Fruit fly (Drosophila melanogaster) whole organism: Measurements from ENCODE around the gene PIG-K.

ENCODE experiments used
- CG8478 ChIP-seq: fragments of >200 bp; optimal IDR thresholded peaks from 2 replicates; lab custom pipeline; 2018; ENCODE audit warnings: inconsistent platforms
- Dll ChIP-seq: fragments of >200 bp; optimal IDR thresholded peaks from 2 replicates; lab custom pipeline; 2017
- EcR ChIP-seq, 2 experiments: fragments of >200 bp; optimal IDR thresholded peaks; 2 replicates each; lab custom pipeline; 2017; ENCODE audit warnings: missing biosample characterization in 2 of 2, missing genetic modification characterization in 2 of 2, missing genetic modification reagents in 2 of 2
- pan ChIP-seq: fragments of >200 bp; optimal IDR thresholded peaks from 2 replicates; lab custom pipeline; 2017
- psq ChIP-seq: fragments of >200 bp; optimal IDR thresholded peaks from 2 replicates; lab custom pipeline; 2017
- usp ChIP-seq: fragments of >200 bp; optimal IDR thresholded peaks from 2 replicates; lab custom pipeline; 2017; ENCODE audit warnings: missing biosample characterization, missing genetic modification characterization, mixed read lengths

The PIG-K gene

dm6 chrX:1975879-1976601, 33.1 kb downstream of the PIG-K start:
- TF ChIP-seq CG8478 (lab: Kevin White, UChicago) (no peak), EcR (GFP tag; optimal IDR thresholded peaks at IDR 0.05; lab: Kevin White, UChicago) (peak in 1 of 2 experiments; percentile 97), Dll (peak; percentile 22)

dm6 chrX:1972150-1972549, 37.0 kb downstream of the PIG-K start:
- TF ChIP-seq CG8478 (lab: Kevin White, UChicago) (no peak), Dll (peak; percentile 30)

DNA sequence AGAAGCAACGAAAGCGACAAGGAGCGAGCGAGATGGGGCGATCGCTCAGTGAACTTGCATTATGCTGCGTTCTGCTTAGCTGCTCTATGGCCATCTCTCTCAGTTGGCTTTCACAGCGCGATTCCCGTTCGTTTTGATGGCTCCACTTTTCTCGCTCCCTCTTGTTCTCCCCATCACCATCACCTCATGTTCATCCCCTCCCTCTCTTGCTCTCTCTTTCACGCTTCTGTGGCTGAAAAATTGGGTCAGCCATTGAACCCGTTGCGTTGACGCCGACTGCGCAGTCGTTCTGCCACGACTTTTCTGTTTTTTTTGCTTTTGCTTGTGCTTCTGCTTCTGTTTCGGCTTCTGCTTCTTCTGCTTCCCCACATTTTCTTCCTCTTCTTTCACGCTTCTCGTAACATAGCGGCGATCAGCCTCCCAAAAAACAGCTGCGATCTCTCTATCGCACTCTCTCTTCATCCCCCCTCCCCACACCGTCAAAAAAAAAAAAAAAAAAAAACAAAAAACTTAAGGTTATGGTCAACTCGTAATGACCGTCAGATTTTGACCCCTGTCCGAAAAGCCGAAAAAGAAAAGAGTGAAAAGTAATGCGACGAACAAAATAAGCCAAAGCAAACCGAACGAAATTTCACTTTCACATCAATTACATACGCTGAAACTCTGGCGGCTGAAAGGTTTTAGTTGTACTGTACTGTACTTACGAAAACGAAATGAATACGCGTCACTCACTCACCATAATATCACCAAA, 38.4 kb downstream of the PIG-K start:
- no peak for TF ChIP-seq psq
- TF ChIP-seq Dll = no peak
- peak; percentile 20 for TF ChIP-seq CG8478 (lab: Kevin White, UChicago)
- TF ChIP-seq EcR (GFP tag; optimal IDR thresholded peaks at IDR 0.05; lab: Kevin White, UChicago) = peak; percentile 78 to 83
- no peak for TF ChIP-seq pan (lab: Kevin White, UChicago)
- no peak for TF ChIP-seq usp

- TF ChIP-seq EcR (GFP tag; optimal IDR thresholded peaks at IDR 0.05; lab: Kevin White, UChicago) (no peak), CG8478 (lab: Kevin White, UChicago) (no peak), psq (no peak), pan (lab: Kevin White, UChicago) (no peak), Dll (no peak), usp (no peak)
These were observed 39.2 kb downstream of the PIG-K start for dm6 chrX:1969775-1970574.

dm6 chrX:1968581-1969258, 40.4 kb downstream of the PIG-K start:
- no peak for TF ChIP-seq pan (lab: Kevin White, UChicago)
- TF ChIP-seq psq = no peak
- no peak for TF ChIP-seq usp
- TF ChIP-seq Dll = no peak
- no peak for TF ChIP-seq CG8478 (lab: Kevin White, UChicago)
- TF ChIP-seq EcR (GFP tag; optimal IDR thresholded peaks at IDR 0.05; lab: Kevin White, UChicago) = peak in 1 of 2 experiments; percentile 90

DNA sequence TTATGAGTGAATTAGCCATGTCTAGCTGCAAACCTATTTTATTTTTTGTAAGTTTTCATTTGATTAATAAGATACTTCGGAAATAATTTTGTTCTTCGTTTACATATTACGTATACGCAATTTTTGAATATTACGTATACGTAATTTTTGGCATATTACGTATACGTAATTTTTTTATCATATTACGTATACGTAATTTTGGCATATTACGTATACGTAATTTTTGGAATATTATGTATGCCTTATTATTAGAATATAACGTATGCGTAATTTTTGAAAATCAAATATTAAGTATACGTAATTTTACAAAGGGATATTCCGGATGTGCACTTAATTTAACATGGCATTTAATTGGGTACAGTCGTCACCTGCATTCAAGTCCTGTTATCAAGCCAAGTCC, 41.0 kb downstream of the PIG-K start:
- TF ChIP-seq usp (no peak), psq (no peak), EcR (GFP tag; optimal IDR thresholded peaks at IDR 0.05; lab: Kevin White, UChicago) (no peak), CG8478 (lab: Kevin White, UChicago) (no peak)

DNA sequence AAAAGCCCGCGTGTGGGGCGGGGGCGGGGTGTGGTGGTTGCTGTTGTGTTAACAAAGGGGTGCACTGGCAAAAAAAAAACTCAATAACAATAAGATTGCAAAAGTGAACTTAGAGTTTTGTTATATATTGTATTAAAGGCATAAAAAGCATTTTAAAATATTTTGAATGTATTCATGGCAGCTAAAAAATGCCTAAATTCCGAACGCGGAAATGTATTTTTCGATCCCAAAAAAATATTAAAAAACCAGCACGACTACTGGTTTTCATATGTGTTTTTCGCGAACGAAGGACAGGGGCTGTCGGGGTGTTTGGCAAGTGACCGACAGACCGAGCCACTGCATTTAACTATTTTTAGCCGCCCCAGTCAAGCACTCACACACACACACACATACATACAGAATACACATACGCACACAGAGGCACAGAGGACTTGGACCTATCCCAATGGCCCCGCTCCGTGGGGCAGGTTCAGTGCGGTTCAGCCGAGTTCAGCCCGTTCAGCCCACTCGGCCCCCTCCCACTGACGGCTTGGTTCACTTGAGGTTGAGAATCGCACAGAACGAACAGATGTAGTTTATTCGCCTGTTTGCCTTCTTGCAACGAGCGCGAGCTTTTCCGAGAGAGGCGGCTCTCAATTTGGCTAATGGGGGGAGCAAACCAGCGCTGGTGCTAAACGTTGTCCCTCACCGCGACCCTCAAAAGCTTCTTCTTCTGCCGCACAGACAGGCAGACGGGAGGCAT, 42.2 kb downstream of the PIG-K start:
- TF ChIP-seq CG8478 (lab: Kevin White, UChicago) (no peak), EcR (GFP tag; optimal IDR thresholded peaks at IDR 0.05; lab: Kevin White, UChicago) (peak in 1 of 2 experiments; percentile 84)

DNA sequence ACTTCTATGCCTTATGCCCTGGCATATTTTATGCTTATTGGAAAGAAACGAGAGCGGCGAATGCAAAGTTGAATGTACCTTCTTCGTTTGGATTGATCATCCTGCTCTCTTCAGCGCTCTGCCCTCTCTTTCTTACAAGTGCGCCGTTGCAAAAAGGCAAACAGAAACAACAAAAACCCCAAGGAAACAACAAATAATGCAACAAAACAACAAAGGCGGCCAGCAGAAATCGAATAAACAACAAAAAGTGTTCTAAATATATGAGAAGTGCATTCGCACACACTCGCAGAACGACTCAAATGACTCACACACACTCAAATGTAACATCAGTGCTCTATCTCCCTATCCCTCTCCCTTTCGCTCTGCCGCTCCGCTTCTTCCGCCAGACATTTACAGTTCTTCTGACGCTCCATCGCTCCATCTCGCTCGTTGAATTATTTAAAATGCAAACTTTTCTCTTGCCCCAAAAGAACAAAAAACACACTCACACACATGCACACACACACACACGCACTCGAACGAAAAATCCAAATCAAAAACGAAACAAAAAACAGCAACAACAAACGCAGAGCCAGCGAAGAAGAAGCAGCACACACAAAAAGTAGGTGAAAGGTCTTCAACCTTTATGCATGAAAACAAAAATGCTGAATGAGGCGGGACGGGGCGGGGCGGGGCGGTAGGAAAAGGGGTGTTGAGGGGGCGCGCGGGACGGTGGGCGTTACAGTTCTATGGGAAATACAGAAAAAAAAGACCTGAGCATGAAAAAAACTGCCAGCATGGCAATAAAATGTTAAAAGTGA, 43.0 kb downstream of the PIG-K start:
- peak; percentile 3 for TF ChIP-seq Dll
- TF ChIP-seq usp = no peak
- no peak for TF ChIP-seq psq
- peak in 1 of 2 experiments; percentile 55 for TF ChIP-seq EcR (GFP tag; optimal IDR thresholded peaks at IDR 0.05; lab: Kevin White, UChicago)
- no peak for TF ChIP-seq CG8478 (lab: Kevin White, UChicago)

dm6 chrX:1965512-1965911, 43.7 kb downstream of the PIG-K start:
- TF ChIP-seq pan (lab: Kevin White, UChicago) (no peak), usp (no peak), Dll (no peak), psq (no peak), CG8478 (lab: Kevin White, UChicago) (no peak)

- no peak for TF ChIP-seq CG8478 (lab: Kevin White, UChicago)
- TF ChIP-seq Dll = peak; percentile 8
- TF ChIP-seq EcR (GFP tag; optimal IDR thresholded peaks at IDR 0.05; lab: Kevin White, UChicago) = no peak
These were observed 44.5 kb downstream of the PIG-K start for dm6 chrX:1964409-1965345.
